Worm (Caenorhabditis elegans): ENCODE measurements around the gene sre-13.

DNA sequence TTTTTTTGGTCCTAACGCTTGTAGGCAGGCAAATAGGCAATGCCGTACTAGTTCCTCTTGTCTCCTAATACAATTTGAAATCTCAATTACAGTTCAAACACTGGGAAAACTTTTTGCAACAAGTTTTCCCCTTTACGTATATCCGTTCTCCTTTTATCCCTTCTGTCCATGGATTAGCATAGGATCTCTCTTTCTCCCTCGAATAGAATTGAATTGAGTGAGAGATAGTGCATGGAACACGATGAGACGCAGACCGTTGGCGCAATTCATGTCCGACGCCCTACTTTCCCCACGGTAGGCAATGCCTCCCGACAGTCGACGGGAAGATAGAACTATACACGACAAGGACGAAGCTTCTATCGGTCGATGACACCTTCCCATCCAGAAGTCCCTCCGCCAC is 41.5 kb upstream of the sre-13 start, which contains the start of gene hhat-1:
- TF ChIP-seq nhr-11 (tag; optimal IDR thresholded peaks at IDR 0.05): no peak
- TF ChIP-seq C16A3.4 (tag; optimal IDR thresholded peaks at IDR 0.05): no peak

All from whole organism, L1 larva.